Worm (Caenorhabditis elegans) whole organism, L4 larva: ENCODE data around the gene his-62.

Experiments used
- Y5F2A.4 ChIP-seq: fragments of 200-800 bp; sonication (Bioruptor generic); optimal IDR thresholded peaks from 2 replicates; lab custom pipeline; 2018; ENCODE audit warnings: mild to moderate bottlenecking, missing genetic modification characterization, missing compliant biosample characterization
- ZK546.5 ChIP-seq, 2 experiments: sonication (generic microtip); optimal IDR thresholded peaks; 2 replicates each; lab custom pipeline; 2017; ENCODE audit warnings: missing biosample characterization in 2 of 2, missing genetic modification characterization in 2 of 2
- ces-1 ChIP-seq: fragments of 150-350 bp; sonication (generic microtip); optimal IDR thresholded peaks from 4 replicates; lab custom pipeline; 2014; ENCODE audit warnings: missing biosample characterization, missing genetic modification reagents, missing genetic modification characterization
- madf-9 ChIP-seq: fragments of 200-800 bp; sonication (Bioruptor generic); conservative IDR thresholded peaks from 2 replicates; pipeline ENCODE4 v1.3.6; 2022; ENCODE audit warnings: missing genetic modification reagents, missing genetic modification characterization, missing compliant biosample characterization

- TF ChIP-seq ZK546.5 (tag; optimal IDR thresholded peaks at IDR 0.05; lab: Kevin White, UChicago), result no peak
- TF ChIP-seq Y5F2A.4 (GFP tag; lab: Kevin White, UChicago), result no peak
- no peak for TF ChIP-seq madf-9 (GFP tag; lab: Robert Waterston, UW)
- TF ChIP-seq ces-1, result no peak
Observed at ce11 chrIV:7497205-7497604, 10.9 kb downstream of the his-62 start.
